Worm (Caenorhabditis elegans): ENCODE data around the gene F18H3.1.

The F18H3.1 gene

DNA sequence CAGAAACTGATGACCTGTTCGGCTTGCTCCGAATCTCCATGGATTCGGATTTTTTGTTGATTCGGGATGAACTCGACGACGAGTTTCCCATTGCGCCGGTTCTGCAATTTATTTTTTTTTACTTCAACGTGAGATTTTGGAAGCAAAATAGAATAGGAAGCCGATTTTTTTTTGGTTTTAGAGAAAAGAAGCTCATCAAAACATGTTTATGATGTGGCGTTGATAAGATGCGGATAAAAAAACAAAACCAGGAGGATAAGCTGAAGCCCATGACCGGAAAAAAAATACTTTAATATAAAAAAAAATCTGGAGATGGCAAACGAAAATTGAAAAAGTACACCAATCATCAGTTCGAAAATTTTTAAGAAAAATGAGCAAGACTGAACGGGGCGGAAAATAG lies 36.6 kb downstream of the F18H3.1 start, which contains the start of gene glb-20:
TSS of gene glb-20 (minus strand) at position 101 of the 400 bp plus-strand sequence.
- TF ChIP-seq zfh-2 (GFP tag; conservative IDR thresholded peaks at IDR 0.05) (no peak), F49E8.2 (tag; optimal IDR thresholded peaks at IDR 0.05; ENCODE audit: insufficient read depth) (no peak), gei-17 (GFP tag; optimal IDR thresholded peaks at IDR 0.05) (no peak)

ce11 chrX:13558667-13559066 lies 39.2 kb downstream of the F18H3.1 start:
- no peak for TF ChIP-seq lsl-1 (GFP tag; optimal IDR thresholded peaks at IDR 0.05)
- TF ChIP-seq somi-1 (GFP tag; optimal IDR thresholded peaks at IDR 0.05), result peak; percentile 7
- no peak for TF ChIP-seq ztf-25 (GFP tag; IDR thresholded peaks at IDR 0.05)
- TF ChIP-seq mcd-1 (GFP tag; IDR thresholded peaks at IDR 0.05), result no peak
- TF ChIP-seq nfya-2 (GFP tag; IDR thresholded peaks at IDR 0.05), result no peak
- TF ChIP-seq mes-4 (tag; optimal IDR thresholded peaks at IDR 0.05), result no peak
- TF ChIP-seq sea-2 (GFP tag; IDR thresholded peaks at IDR 0.05), result no peak
- no peak for TF ChIP-seq rpc-1 (optimal IDR thresholded peaks at IDR 0.05)
- TF ChIP-seq rpc-1 (tag; optimal IDR thresholded peaks at IDR 0.05), result no peak
- TF ChIP-seq nfya-1 (tag; optimal IDR thresholded peaks at IDR 0.05; ENCODE audit: borderline replicate concordance, insufficient read depth), result no peak

ce11 chrX:13561954-13562353 lies 42.5 kb downstream of the F18H3.1 start:
- TF ChIP-seq C06A6.2 (GFP tag; conservative IDR thresholded peaks at IDR 0.05) (no peak), unc-62 (GFP tag; optimal IDR thresholded peaks at IDR 0.05) (no peak), ccch-3 (GFP tag; optimal IDR thresholded peaks at IDR 0.05) (no peak), nfya-2 (GFP tag; IDR thresholded peaks at IDR 0.05) (no peak), dox-1 (GFP tag; IDR thresholded peaks at IDR 0.05) (no peak), F10E7.11 (tag; optimal IDR thresholded peaks at IDR 0.05) (no peak), hmg-20 (GFP tag; IDR thresholded peaks at IDR 0.05) (no peak), madf-8 (GFP tag; conservative IDR thresholded peaks at IDR 0.05) (no peak), madf-6 (GFP tag; IDR thresholded peaks at IDR 0.05) (no peak), sea-2 (GFP tag; IDR thresholded peaks at IDR 0.05) (no peak), efl-1 (GFP tag; optimal IDR thresholded peaks at IDR 0.05) (no peak), fkh-3 (tag; optimal IDR thresholded peaks at IDR 0.05) (no peak), lin-40 (tag; optimal IDR thresholded peaks at IDR 0.05) (no peak), ztf-25 (GFP tag; IDR thresholded peaks at IDR 0.05) (no peak), K12H6.12 (tag; optimal IDR thresholded peaks at IDR 0.05) (no peak), nfyb-1 (GFP tag; IDR thresholded peaks at IDR 0.05) (no peak), B0035.1 (tag; optimal IDR thresholded peaks at IDR 0.05) (no peak), ztf-28 (GFP tag; IDR thresholded peaks at IDR 0.05) (no peak), nhr-90 (tag; optimal IDR thresholded peaks at IDR 0.05) (no peak)

DNA sequence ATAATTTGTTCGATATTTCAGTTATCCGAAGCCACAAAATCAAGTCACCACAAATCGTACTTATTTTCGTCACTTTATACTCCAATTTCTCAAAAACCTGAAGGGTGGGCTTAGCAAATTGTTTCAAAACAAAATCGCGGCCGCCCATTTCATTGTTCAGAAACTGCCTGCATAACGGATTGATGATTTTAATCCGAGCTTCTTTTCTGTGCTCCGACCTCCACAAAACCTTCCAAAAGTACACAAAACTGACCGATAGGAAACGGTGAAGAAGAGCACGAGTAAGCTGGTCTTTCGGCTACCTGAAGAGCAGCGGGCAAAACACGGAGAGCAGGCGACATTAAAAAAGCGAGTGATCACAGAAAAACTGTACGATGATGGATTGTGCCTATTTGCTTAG lies 47.0 kb downstream of the F18H3.1 start, which contains the start of gene R01E6.2:
TSS of gene R01E6.2 (minus strand) at position 101 of the 400 bp plus-strand sequence.
- TF ChIP-seq efl-1 (GFP tag; optimal IDR thresholded peaks at IDR 0.05) (no peak), lin-35 (GFP tag; optimal IDR thresholded peaks at IDR 0.05) (no peak), hlh-26 (GFP tag; conservative IDR thresholded peaks at IDR 0.05) (no peak), zfh-2 (GFP tag; conservative IDR thresholded peaks at IDR 0.05) (no peak), lir-1 (GFP tag; conservative IDR thresholded peaks at IDR 0.05) (no peak)

DNA sequence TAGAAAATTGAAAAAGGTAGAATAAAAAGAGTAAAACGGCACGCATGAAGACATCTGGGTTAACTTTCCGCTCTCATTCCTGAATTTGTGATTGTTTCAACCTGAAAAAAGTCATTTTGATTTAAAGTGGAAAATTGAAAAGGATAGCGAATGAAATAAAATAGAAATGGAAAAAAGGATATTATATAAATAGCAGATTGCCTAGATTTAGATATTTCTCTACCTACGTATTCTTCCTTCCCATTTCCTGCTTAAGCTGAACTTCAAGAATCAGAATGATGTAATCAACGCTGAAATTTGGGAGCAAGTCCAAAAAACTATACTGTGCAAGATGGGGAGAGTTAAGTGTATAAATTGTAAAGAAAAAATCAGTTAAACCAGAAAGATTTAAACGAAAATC lies 50.4 kb downstream of the F18H3.1 start, which contains the start of gene R01E6.7:
TSS of gene R01E6.7 (minus strand) at position 101 of the 400 bp plus-strand sequence.
- TF ChIP-seq bed-2 (GFP tag; IDR thresholded peaks at IDR 0.05), result no peak
- no peak for TF ChIP-seq ceh-27 (GFP tag; optimal IDR thresholded peaks at IDR 0.05)
- TF ChIP-seq ceh-58 (GFP tag; IDR thresholded peaks at IDR 0.05), result no peak
- TF ChIP-seq madf-6 (GFP tag; IDR thresholded peaks at IDR 0.05), result no peak
- TF ChIP-seq C17E4.6 (GFP tag; IDR thresholded peaks at IDR 0.05), result no peak
- no peak for TF ChIP-seq Y95B8A.8 (GFP tag; IDR thresholded peaks at IDR 0.05)
- TF ChIP-seq T26A5.8 (tag; optimal IDR thresholded peaks at IDR 0.05), result no peak
- TF ChIP-seq ztf-18 (tag; optimal IDR thresholded peaks at IDR 0.05), result no peak
- no peak for TF ChIP-seq chd-7 (tag; optimal IDR thresholded peaks at IDR 0.05)
- TF ChIP-seq bed-1 (GFP tag; IDR thresholded peaks at IDR 0.05), result no peak
- no peak for TF ChIP-seq sptf-2 (GFP tag; optimal IDR thresholded peaks at IDR 0.05)
- no peak for TF ChIP-seq F49E8.2 (tag; optimal IDR thresholded peaks at IDR 0.05; ENCODE audit: insufficient read depth)
